Fruit fly (Drosophila melanogaster): ENCODE measurements around the gene Syx7.

- no peak for TF ChIP-seq Myc (optimal IDR thresholded peaks at IDR 0.05)
- peak; percentile 15 for TF ChIP-seq CG32264 (GFP tag; optimal IDR thresholded peaks at IDR 0.05)
- no peak for TF ChIP-seq GATAd (GFP tag; optimal IDR thresholded peaks at IDR 0.05)
- TF ChIP-seq Dfd (GFP tag; optimal IDR thresholded peaks at IDR 0.05), result no peak
- TF ChIP-seq OdsH (GFP tag; optimal IDR thresholded peaks at IDR 0.05), result peak; percentile 77
- TF ChIP-seq jim (GFP tag; optimal IDR thresholded peaks at IDR 0.05), result no peak
- peak; percentile 78 for TF ChIP-seq HLH106 (tag; optimal IDR thresholded peaks at IDR 0.05)
- no peak for TF ChIP-seq Abd-B (GFP tag; optimal IDR thresholded peaks at IDR 0.05)
- TF ChIP-seq CrebA (GFP tag; optimal IDR thresholded peaks at IDR 0.05; ENCODE audit: borderline replicate concordance), result no peak
- TF ChIP-seq tai (GFP tag; optimal IDR thresholded peaks at IDR 0.05), result no peak
- peak; percentile 77 for TF ChIP-seq psq (GFP tag; optimal IDR thresholded peaks at IDR 0.05)
Observed at dm6 chr3L:21496865-21497634, 51.4 kb downstream of the Syx7 start, which contains the start of gene Hr78.
